Worm (Caenorhabditis elegans) whole organism, L4/young adult: ENCODE results near the gene atp-4.

Experiments
- W03F9.2 ChIP-seq: fragments of 150-350 bp; optimal IDR thresholded peaks from 2 replicates; lab custom pipeline; 2014; ENCODE audit warnings: missing biosample characterization, missing genetic modification characterization
- dao-5 ChIP-seq: sonication (generic microtip); optimal IDR thresholded peaks from 2 replicates; lab custom pipeline; 2016; ENCODE audit warnings: missing genotype, missing genetic modification characterization, moderate library complexity, missing compliant biosample characterization
- him-1 ChIP-seq: sonication (generic microtip); optimal IDR thresholded peaks from 2 replicates; lab custom pipeline; 2016; ENCODE audit warnings: missing genotype, missing genetic modification reagents, missing genetic modification characterization, missing compliant biosample characterization

DNA sequence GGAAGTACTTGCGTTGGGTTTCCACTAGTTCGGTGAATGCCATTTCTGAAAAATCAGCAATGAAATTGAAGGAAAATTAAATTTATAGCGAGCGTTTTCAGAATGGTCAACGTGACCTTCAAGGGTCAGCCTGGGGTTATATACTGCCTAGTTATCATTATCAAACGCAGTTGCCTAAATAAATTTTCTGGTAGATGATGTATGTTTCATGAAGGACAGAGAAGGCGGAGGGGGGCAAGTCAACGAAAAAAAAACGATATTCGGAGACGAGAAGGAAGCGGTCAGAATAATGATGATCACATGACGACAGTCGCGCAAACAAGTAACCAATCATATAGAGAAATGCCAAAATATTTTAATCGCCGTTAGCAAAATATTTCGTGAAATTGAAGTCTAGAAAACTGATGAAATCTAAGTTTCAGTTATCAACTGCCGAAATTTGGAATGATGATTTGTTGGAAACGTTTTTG is 3.0 kb upstream of the atp-4 start, which contains the start of gene alh-4:
- no peak for TF ChIP-seq him-1 (tag; lab: Kevin White, UChicago)
- TF ChIP-seq dao-5, result no peak
- no peak for TF ChIP-seq W03F9.2 (tag; lab: Kevin White, UChicago)
